Worm (Caenorhabditis elegans): ENCODE data around the gene stdh-2.
A peak's percentile ranks its signal among the peaks of the same experiment; 100 is the strongest.

DNA sequence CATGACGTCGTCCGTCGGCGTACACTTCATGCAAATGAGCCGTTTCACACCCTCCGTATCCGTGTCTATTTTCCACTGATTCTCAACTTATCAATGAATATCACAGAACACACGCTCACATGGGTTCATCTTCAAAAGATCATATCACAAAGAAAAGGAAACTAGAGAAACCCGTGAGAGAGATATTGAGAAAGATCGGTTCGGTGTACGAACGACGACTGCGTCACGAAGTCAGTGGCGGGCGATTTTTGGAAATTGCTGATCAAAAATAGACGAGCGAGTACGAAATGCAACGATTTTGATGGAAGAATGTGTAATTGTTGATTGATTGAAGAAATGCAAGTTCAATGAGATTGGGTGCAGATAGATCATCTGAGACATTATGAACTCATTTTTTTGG is 10.8 kb upstream of the stdh-2 start:
- TF ChIP-seq mdl-1 (tag; optimal IDR thresholded peaks at IDR 0.05) (peak in 1 of 2 experiments; percentile 3), peb-1 (tag; optimal IDR thresholded peaks at IDR 0.05) (no peak), lin-11 (tag; optimal IDR thresholded peaks at IDR 0.05) (no peak), dmd-4 (tag; optimal IDR thresholded peaks at IDR 0.05) (no peak), lin-13 (GFP tag; optimal IDR thresholded peaks at IDR 0.05) (no peak), ceh-82 (tag; optimal IDR thresholded peaks at IDR 0.05) (no peak), nhr-12 (tag; optimal IDR thresholded peaks at IDR 0.05) (no peak), R02D3.7 (tag; optimal IDR thresholded peaks at IDR 0.05) (no peak), snpc-4 (tag; optimal IDR thresholded peaks at IDR 0.05) (no peak)

All from whole organism, L2 larva.